Fruit fly (Drosophila melanogaster): ENCODE data around the gene Cyp4d2.
A peak's percentile ranks its signal among the peaks of the same experiment; 100 is the strongest.

Cyp4d2 gene

dm6 chrX:2140487-2140886 is 35.3 kb upstream of the Cyp4d2 start:
- TF ChIP-seq CG34367 (tag; optimal IDR thresholded peaks at IDR 0.05) (no peak), Pif1A (GFP tag; optimal IDR thresholded peaks at IDR 0.05) (no peak), CG12605 (GFP tag; IDR thresholded peaks at IDR 0.05) (peak; percentile 30; the same call in 1 of the 2 replicates), CG13204 (GFP tag; optimal IDR thresholded peaks at IDR 0.05) (no peak), Snoo (tag; optimal IDR thresholded peaks at IDR 0.05) (no peak), CG32121 (GFP tag; IDR thresholded peaks at IDR 0.05) (no peak), CG4496 (GFP tag; IDR thresholded peaks at IDR 0.05) (peak; percentile 40; the same call in 1 of the 3 replicates), rn (GFP tag; IDR thresholded peaks at IDR 0.05) (no peak), CG8159 (tag; optimal IDR thresholded peaks at IDR 0.05) (no peak)

- TF ChIP-seq CG8159 (tag; optimal IDR thresholded peaks at IDR 0.05) = no peak
- TF ChIP-seq EcR (GFP tag; optimal IDR thresholded peaks at IDR 0.05) = no peak
- TF ChIP-seq rn (GFP tag; IDR thresholded peaks at IDR 0.05) = no peak
- no peak for TF ChIP-seq CG9948 (tag; optimal IDR thresholded peaks at IDR 0.05)
- no peak for TF ChIP-seq D1 (tag; optimal IDR thresholded peaks at IDR 0.05)
- TF ChIP-seq CG17806 (tag; optimal IDR thresholded peaks at IDR 0.05) = peak; percentile 5
- TF ChIP-seq CG12605 (GFP tag; IDR thresholded peaks at IDR 0.05) = no peak
- peak; percentile 49; the same call in 1 of the 2 replicates for TF ChIP-seq CG32121 (GFP tag; IDR thresholded peaks at IDR 0.05)
- peak; percentile 69 for TF ChIP-seq Ets98B (GFP tag; IDR thresholded peaks at IDR 0.05)
- TF ChIP-seq CG34367 (tag; optimal IDR thresholded peaks at IDR 0.05) = no peak
- peak; percentile 65 for TF ChIP-seq CG4496 (GFP tag; IDR thresholded peaks at IDR 0.05)
- TF ChIP-seq CG14655 (GFP tag; optimal IDR thresholded peaks at IDR 0.05) = no peak
- no peak for TF ChIP-seq Pif1B (GFP tag; optimal IDR thresholded peaks at IDR 0.05)
- peak; percentile 29 for TF ChIP-seq Snoo (tag; optimal IDR thresholded peaks at IDR 0.05)
- TF ChIP-seq gl (tag; optimal IDR thresholded peaks at IDR 0.05) = no peak
Observed at dm6 chrX:2141159-2141853, 34.5 kb upstream of the Cyp4d2 start, which contains the start of gene D2hgdh. Gene D2hgdh, plus strand, starts transcription at chrX:2141489.

- TF ChIP-seq CG34367 (tag; optimal IDR thresholded peaks at IDR 0.05) (no peak), CG12605 (GFP tag; IDR thresholded peaks at IDR 0.05) (peak; percentile 46; the same call in 1 of the 2 replicates), D1 (tag; optimal IDR thresholded peaks at IDR 0.05) (no peak), CG8301 (tag; optimal IDR thresholded peaks at IDR 0.05) (peak; percentile 11), Pif1B (GFP tag; optimal IDR thresholded peaks at IDR 0.05) (peak; percentile 58), CG8159 (tag; optimal IDR thresholded peaks at IDR 0.05) (peak; percentile 16), CG14655 (GFP tag; optimal IDR thresholded peaks at IDR 0.05) (peak; percentile 34), gl (tag; optimal IDR thresholded peaks at IDR 0.05) (peak; percentile 20), CG13204 (GFP tag; optimal IDR thresholded peaks at IDR 0.05) (no peak), rn (GFP tag; IDR thresholded peaks at IDR 0.05) (no peak), Ets98B (GFP tag; IDR thresholded peaks at IDR 0.05) (peak; percentile 37; the same call in 1 of the 2 replicates), CG17806 (tag; optimal IDR thresholded peaks at IDR 0.05) (peak; percentile 2), CG4496 (GFP tag; IDR thresholded peaks at IDR 0.05) (peak; percentile 60; the same call in 2 of the 3 replicates), Snoo (tag; optimal IDR thresholded peaks at IDR 0.05) (peak; percentile 6), CG32121 (GFP tag; IDR thresholded peaks at IDR 0.05) (peak; percentile 51), CG10348 (GFP tag; IDR thresholded peaks at IDR 0.05) (no peak), EcR (GFP tag; optimal IDR thresholded peaks at IDR 0.05) (no peak), CG15710 (tag; optimal IDR thresholded peaks at IDR 0.05) (peak; percentile 5), Pif1A (GFP tag; optimal IDR thresholded peaks at IDR 0.05) (peak; percentile 54), CG9948 (tag; optimal IDR thresholded peaks at IDR 0.05) (no peak), fd96Ca (GFP tag; IDR thresholded peaks at IDR 0.05) (no peak)
Observed at dm6 chrX:2141854-2142216, 34.0 kb upstream of the Cyp4d2 start.

- TF ChIP-seq fd96Ca (GFP tag; IDR thresholded peaks at IDR 0.05) = no peak
- TF ChIP-seq CG17806 (tag; optimal IDR thresholded peaks at IDR 0.05) = no peak
- TF ChIP-seq CG8301 (tag; optimal IDR thresholded peaks at IDR 0.05) = no peak
- no peak for TF ChIP-seq Ets98B (GFP tag; IDR thresholded peaks at IDR 0.05)
- no peak for TF ChIP-seq gl (tag; optimal IDR thresholded peaks at IDR 0.05)
- no peak for TF ChIP-seq Snoo (tag; optimal IDR thresholded peaks at IDR 0.05)
- TF ChIP-seq Pif1A (GFP tag; optimal IDR thresholded peaks at IDR 0.05) = no peak
- TF ChIP-seq D1 (tag; optimal IDR thresholded peaks at IDR 0.05) = no peak
- TF ChIP-seq CG34367 (tag; optimal IDR thresholded peaks at IDR 0.05) = no peak
Observed at dm6 chrX:2142275-2142934, 33.4 kb upstream of the Cyp4d2 start.

- TF ChIP-seq gl (tag; optimal IDR thresholded peaks at IDR 0.05) (no peak), CG10348 (GFP tag; IDR thresholded peaks at IDR 0.05) (no peak), CG17806 (tag; optimal IDR thresholded peaks at IDR 0.05) (no peak), D1 (tag; optimal IDR thresholded peaks at IDR 0.05) (no peak), CG4496 (GFP tag; IDR thresholded peaks at IDR 0.05) (no peak), CG32121 (GFP tag; IDR thresholded peaks at IDR 0.05) (no peak), fd96Ca (GFP tag; IDR thresholded peaks at IDR 0.05) (no peak), CG15710 (tag; optimal IDR thresholded peaks at IDR 0.05) (no peak), CG9948 (tag; optimal IDR thresholded peaks at IDR 0.05) (no peak), CG14655 (GFP tag; optimal IDR thresholded peaks at IDR 0.05) (no peak), CG13204 (GFP tag; optimal IDR thresholded peaks at IDR 0.05) (no peak)
Observed at dm6 chrX:2142935-2143312, 32.9 kb upstream of the Cyp4d2 start.

dm6 chrX:2145114-2145513 is 30.7 kb upstream of the Cyp4d2 start, which contains the start of gene Pgd:
Gene Pgd, plus strand, starts transcription at chrX:2145136.
- TF ChIP-seq CG9948 (tag; optimal IDR thresholded peaks at IDR 0.05) (no peak), CG12605 (GFP tag; IDR thresholded peaks at IDR 0.05) (peak; percentile 47), CG15710 (tag; optimal IDR thresholded peaks at IDR 0.05) (no peak), EcR (GFP tag; optimal IDR thresholded peaks at IDR 0.05) (peak; percentile 57), Ets98B (GFP tag; IDR thresholded peaks at IDR 0.05) (peak; percentile 41; the same call in 1 of the 2 replicates), CG4496 (GFP tag; IDR thresholded peaks at IDR 0.05) (peak; percentile 30; the same call in 1 of the 3 replicates)
